Worm (Caenorhabditis elegans) whole organism, L4 larva: ENCODE results near the gene che-2.

Experiments used
- D1046.2 ChIP-seq: fragments of 200-800 bp; sonication (Bioruptor generic); IDR thresholded peaks from 2 replicates; pipeline ENCODE4 v1.3.6; 2022; ENCODE audit warnings: missing genetic modification characterization, missing compliant biosample characterization
- F10B5.3 ChIP-seq: sonication (generic microtip); optimal IDR thresholded peaks from 2 replicates; lab custom pipeline; 2016; ENCODE audit warnings: mild to moderate bottlenecking, missing genetic modification characterization, missing compliant biosample characterization
- F26F4.8 ChIP-seq: fragments of 200-800 bp; sonication (Bioruptor generic); conservative IDR thresholded peaks from 2 replicates; pipeline ENCODE4 v1.3.6; 2022; ENCODE audit warnings: missing genetic modification characterization, missing compliant biosample characterization
- F37D6.2 ChIP-seq: sonication (generic microtip); optimal IDR thresholded peaks from 2 replicates; lab custom pipeline; 2016; ENCODE audit warnings: mild to moderate bottlenecking, missing genetic modification characterization, missing compliant biosample characterization
- T26A8.4 ChIP-seq: fragments of 200-800 bp; sonication (Bioruptor generic); IDR thresholded peaks from 2 replicates; pipeline ENCODE4 v1.3.6; 2022; ENCODE audit warnings: missing genetic modification characterization, missing compliant biosample characterization
- Y105C5A.15 ChIP-seq: fragments of 200-800 bp; sonication (Bioruptor generic); IDR thresholded peaks from 2 replicates; pipeline ENCODE4 v1.3.6; 2022; ENCODE audit warnings: missing genetic modification characterization, missing compliant biosample characterization
- Y48G9A.11 ChIP-seq: fragments of 200-800 bp; sonication (Bioruptor generic); IDR thresholded peaks from 2 replicates; pipeline ENCODE4 v1.3.6; 2022; ENCODE audit warnings: missing genetic modification reagents, missing genetic modification characterization, missing compliant biosample characterization
- ZK546.5 ChIP-seq, 2 experiments: sonication (generic microtip); optimal IDR thresholded peaks; 2 replicates each; lab custom pipeline; 2017; ENCODE audit warnings: missing biosample characterization in 2 of 2, missing genetic modification characterization in 2 of 2
- aly-2 ChIP-seq: sonication (generic microtip); optimal IDR thresholded peaks from 2 replicates; lab custom pipeline; 2018; ENCODE audit warnings: missing biosample characterization, missing genetic modification characterization
- ama-1 ChIP-seq: fragments of 150-350 bp; optimal IDR thresholded peaks from 2 replicates; lab custom pipeline; 2014; ENCODE audit warnings: inconsistent platforms, mixed read lengths
- ceh-28 ChIP-seq: fragments of 150-350 bp; optimal IDR thresholded peaks from 2 replicates; lab custom pipeline; 2014; ENCODE audit warnings: missing biosample characterization, missing genetic modification reagents, missing genetic modification characterization
- ces-1 ChIP-seq: fragments of 150-350 bp; sonication (generic microtip); optimal IDR thresholded peaks from 4 replicates; lab custom pipeline; 2014; ENCODE audit warnings: missing biosample characterization, missing genetic modification reagents, missing genetic modification characterization
- daf-16 ChIP-seq, 3 experiments: sonication (generic microtip); optimal IDR thresholded peaks; 2 replicates each; lab custom pipeline; 2016 to 2017; ENCODE audit warnings: missing genetic modification characterization in 3 of 3, missing genetic modification reagents in 3 of 3, mild to moderate bottlenecking in 2 of 3, missing compliant biosample characterization in 2 of 3, missing biosample characterization in 1 of 3, moderate library complexity in 1 of 3
- daf-19 ChIP-seq: fragments of 200-800 bp; sonication (Bioruptor generic); conservative IDR thresholded peaks from 2 replicates; pipeline ENCODE4 v1.3.6; 2022; ENCODE audit warnings: missing genetic modification characterization, missing compliant biosample characterization
- dmd-6 ChIP-seq: fragments of 200-800 bp; sonication (Bioruptor generic); IDR thresholded peaks from 2 replicates; pipeline ENCODE4 v1.3.6; 2022; ENCODE audit warnings: missing genetic modification reagents, missing genetic modification characterization, missing compliant biosample characterization
- dve-1 ChIP-seq: sonication (generic microtip); optimal IDR thresholded peaks from 2 replicates; lab custom pipeline; 2017; ENCODE audit warnings: antibody characterized with exemption, mild to moderate bottlenecking, missing genetic modification characterization, missing compliant biosample characterization; ENCODE audit not compliant: insufficient read depth
- egl-27 ChIP-seq: sonication (generic microtip); optimal IDR thresholded peaks from 3 replicates; lab custom pipeline; 2017; ENCODE audit warnings: missing biosample characterization, missing genetic modification reagents, missing genetic modification characterization
- egl-43 ChIP-seq: fragments of 200-800 bp; sonication (Bioruptor generic); IDR thresholded peaks from 2 replicates; pipeline ENCODE4 v1.3.6; 2022; ENCODE audit warnings: missing genetic modification reagents, missing genetic modification characterization, missing compliant biosample characterization
- gei-8 ChIP-seq: fragments of 200-800 bp; sonication (Bioruptor generic); optimal IDR thresholded peaks from 2 replicates; lab custom pipeline; 2018; ENCODE audit warnings: mild to moderate bottlenecking, missing genetic modification characterization, missing compliant biosample characterization
- hlh-30 ChIP-seq: sonication (generic microtip); optimal IDR thresholded peaks from 2 replicates; lab custom pipeline; 2017; ENCODE audit warnings: antibody characterized with exemption, mild to moderate bottlenecking, missing genetic modification characterization, missing compliant biosample characterization; ENCODE audit not compliant: insufficient read depth
- hmg-1.1 ChIP-seq: fragments of 200-800 bp; sonication (Bioruptor generic); IDR thresholded peaks from 2 replicates; pipeline ENCODE4 v1.3.6; 2022; ENCODE audit warnings: missing genetic modification reagents, missing genetic modification characterization, missing compliant biosample characterization
- lim-7 ChIP-seq: fragments of 200-800 bp; sonication (Bioruptor generic); IDR thresholded peaks from 2 replicates; pipeline ENCODE4 v1.3.6; 2022; ENCODE audit warnings: missing genetic modification characterization, missing compliant biosample characterization
- lin-15B ChIP-seq: fragments of 150-350 bp; sonication (generic microtip); optimal IDR thresholded peaks from 3 replicates; lab custom pipeline; 2014; ENCODE audit warnings: missing biosample characterization, missing genetic modification characterization
- lin-39 ChIP-seq: fragments of 150-350 bp; optimal IDR thresholded peaks from 2 replicates; lab custom pipeline; 2014; ENCODE audit warnings: missing biosample characterization, missing genetic modification reagents, missing genetic modification characterization
- mdt-29 ChIP-seq: fragments of 200-800 bp; sonication (Bioruptor generic); IDR thresholded peaks from 2 replicates; pipeline ENCODE4 v1.3.6; 2022; ENCODE audit warnings: missing genetic modification reagents, missing genetic modification characterization, missing compliant biosample characterization
- mes-2 ChIP-seq: sonication (generic microtip); optimal IDR thresholded peaks from 2 replicates; lab custom pipeline; 2016; ENCODE audit warnings: missing genotype, mild to moderate bottlenecking, missing genetic modification characterization, missing compliant biosample characterization; ENCODE audit not compliant: poor library complexity, severe bottlenecking
- mxl-3 ChIP-seq: fragments of 200-800 bp; sonication (Bioruptor generic); optimal IDR thresholded peaks from 2 replicates; lab custom pipeline; 2018; ENCODE audit warnings: mild to moderate bottlenecking, missing genetic modification characterization, missing compliant biosample characterization
- nhr-102 ChIP-seq: sonication (generic microtip); optimal IDR thresholded peaks from 2 replicates; lab custom pipeline; 2016; ENCODE audit warnings: mild to moderate bottlenecking, missing genetic modification characterization, moderate library complexity, missing compliant biosample characterization
- nhr-111 ChIP-seq: fragments of 200-800 bp; sonication (Bioruptor generic); optimal IDR thresholded peaks from 2 replicates; lab custom pipeline; 2018; ENCODE audit warnings: mild to moderate bottlenecking, missing genetic modification characterization, missing compliant biosample characterization
- nhr-237 ChIP-seq: sonication (generic microtip); optimal IDR thresholded peaks from 2 replicates; lab custom pipeline; 2017; ENCODE audit warnings: missing biosample characterization, missing genetic modification characterization
- nhr-28 ChIP-seq: fragments of 150-350 bp; optimal IDR thresholded peaks from 2 replicates; lab custom pipeline; 2014; ENCODE audit warnings: missing biosample characterization, missing genetic modification characterization
- nhr-41 ChIP-seq: fragments of 200-800 bp; sonication (Bioruptor generic); IDR thresholded peaks from 2 replicates; pipeline ENCODE4 v1.3.6; 2022; ENCODE audit warnings: missing genetic modification reagents, missing genetic modification characterization, missing compliant biosample characterization
- nhr-42 ChIP-seq: fragments of 200-800 bp; sonication (Bioruptor generic); IDR thresholded peaks from 2 replicates; pipeline ENCODE4 v1.3.6; 2022; ENCODE audit warnings: missing genetic modification characterization, missing compliant biosample characterization
- nhr-77 ChIP-seq: fragments of 150-350 bp; optimal IDR thresholded peaks from 2 replicates; lab custom pipeline; 2014; ENCODE audit warnings: missing biosample characterization, missing genetic modification characterization
- pqm-1 ChIP-seq: sonication (generic microtip); optimal IDR thresholded peaks from 2 replicates; lab custom pipeline; 2017; ENCODE audit warnings: missing biosample characterization, missing genetic modification characterization
- rbr-2 ChIP-seq: sonication (generic microtip); optimal IDR thresholded peaks from 2 replicates; lab custom pipeline; 2016; ENCODE audit warnings: missing genotype, missing genetic modification characterization, missing compliant biosample characterization
- saeg-2 ChIP-seq: fragments of 200-800 bp; sonication (Bioruptor generic); IDR thresholded peaks from 2 replicates; pipeline ENCODE4 v1.3.6; 2022; ENCODE audit warnings: missing genetic modification reagents, missing genetic modification characterization, missing compliant biosample characterization
- set-16 ChIP-seq: fragments of 200-800 bp; sonication (Bioruptor generic); IDR thresholded peaks from 2 replicates; pipeline ENCODE4 v1.3.6; 2022; ENCODE audit warnings: missing genetic modification reagents, missing genetic modification characterization, missing compliant biosample characterization
- skn-1 ChIP-seq: fragments of 150-350 bp; optimal IDR thresholded peaks from 2 replicates; lab custom pipeline; 2014; ENCODE audit warnings: missing biosample characterization, missing genetic modification characterization
- snpc-1.2 ChIP-seq: fragments of 200-800 bp; sonication (Bioruptor generic); IDR thresholded peaks from 2 replicates; pipeline ENCODE4 v1.3.6; 2022; ENCODE audit warnings: missing genetic modification reagents, missing genetic modification characterization, missing compliant biosample characterization
- snpc-4 ChIP-seq: fragments of 150-350 bp; optimal IDR thresholded peaks from 2 replicates; lab custom pipeline; 2014; ENCODE audit warnings: missing biosample characterization, missing genetic modification characterization
- spr-3 ChIP-seq: fragments of 200-800 bp; sonication (Bioruptor generic); optimal IDR thresholded peaks from 2 replicates; lab custom pipeline; 2018; ENCODE audit warnings: mild to moderate bottlenecking, missing genetic modification characterization, missing compliant biosample characterization
- tra-1 ChIP-seq: fragments of 200-800 bp; sonication (Bioruptor generic); IDR thresholded peaks from 2 replicates; pipeline ENCODE4 v1.3.6; 2022; ENCODE audit warnings: missing genetic modification reagents, missing genetic modification characterization, missing compliant biosample characterization
- unc-62 ChIP-seq, 3 experiments: fragments of 150-350 bp in 1 of 3; sonication (generic microtip); optimal IDR thresholded peaks in 2 of 3; peaks in 1 of 3; 1 replicate in 1 of 3; 2 replicates in 2 of 3; lab custom pipeline; 2014 to 2017; ENCODE audit warnings: missing biosample characterization in 3 of 3, missing genetic modification characterization in 3 of 3, missing genetic modification reagents in 3 of 3, missing genotype in 1 of 3
- zfp-2 ChIP-seq: sonication (generic microtip); optimal IDR thresholded peaks from 2 replicates; lab custom pipeline; 2016; ENCODE audit warnings: mild to moderate bottlenecking, missing genetic modification characterization, missing compliant biosample characterization
- zip-11 ChIP-seq: fragments of 200-800 bp; sonication (Bioruptor generic); IDR thresholded peaks from 2 replicates; pipeline ENCODE4 v1.3.6; 2022; ENCODE audit warnings: missing genetic modification characterization, missing compliant biosample characterization
- zip-2 ChIP-seq: fragments of 150-350 bp; optimal IDR thresholded peaks from 2 replicates; lab custom pipeline; 2014; ENCODE audit warnings: missing biosample characterization, missing genetic modification characterization

che-2 gene

ce11 chrX:487669-488068 lies 6.4 kb downstream of the che-2 start (continued):
- no peak for TF ChIP-seq spr-3 (GFP tag; lab: Kevin White, UChicago)
- TF ChIP-seq mdt-29 (GFP tag; lab: Robert Waterston, UW): peak; percentile 72; the same call in 1 of the 2 replicates
- no peak for TF ChIP-seq nhr-42 (GFP tag; lab: Robert Waterston, UW)
- no peak for TF ChIP-seq F37D6.2
- TF ChIP-seq nhr-111 (GFP tag; lab: Kevin White, UChicago): no peak
- peak; percentile 86 for TF ChIP-seq snpc-1.2 (GFP tag; lab: Robert Waterston, UW)
- 0 out of 2 replicates have a peak, but pooled peaks have one; percentile 40 for TF ChIP-seq Y48G9A.11 (GFP tag; lab: Robert Waterston, UW)
- TF ChIP-seq snpc-4 (tag; lab: Kevin White, UChicago): no peak
- TF ChIP-seq tra-1 (GFP tag; lab: Robert Waterston, UW): 0 out of 2 replicates have a peak, but pooled peaks have one; percentile 39
- TF ChIP-seq zfp-2: no peak
- TF ChIP-seq F10B5.3 (tag; lab: Kevin White, UChicago): no peak
- TF ChIP-seq dve-1 (tag; lab: Kevin White, UChicago): no peak
- no peak for TF ChIP-seq hlh-30 (tag; lab: Kevin White, UChicago)
- TF ChIP-seq egl-27 (tag; lab: Kevin White, UChicago): no peak
- no peak for TF ChIP-seq zip-11
- no peak for TF ChIP-seq rbr-2 (tag; lab: Kevin White, UChicago)
- TF ChIP-seq aly-2 (tag; lab: Kevin White, UChicago): no peak
- TF ChIP-seq Y105C5A.15 (GFP tag; lab: Robert Waterston, UW): peak; percentile 56; the same call in 1 of the 2 replicates
- no peak for TF ChIP-seq mes-2 (tag; lab: Kevin White, UChicago)
- no peak for TF ChIP-seq unc-62 (GFP tag; optimal IDR thresholded peaks at IDR 0.05 in 1 of 2; lab: Kevin White, UChicago)
- no peak for TF ChIP-seq unc-62 (tag; optimal IDR thresholded peaks at IDR 0.05; lab: Kevin White, UChicago)
- TF ChIP-seq nhr-102 (tag; lab: Kevin White, UChicago): no peak
- no peak for TF ChIP-seq set-16 (GFP tag; lab: Robert Waterston, UW)
- TF ChIP-seq F26F4.8 (GFP tag; lab: Robert Waterston, UW): peak; percentile 58; the same call in 1 of the 2 replicates
- no peak for TF ChIP-seq ama-1 (lab: Kevin White, UChicago)
- no peak for TF ChIP-seq T26A8.4
- TF ChIP-seq zip-2 (tag; lab: Kevin White, UChicago): no peak
- TF ChIP-seq gei-8 (GFP tag; lab: Kevin White, UChicago): no peak
- peak; percentile 66; the same call in 1 of the 2 replicates for TF ChIP-seq D1046.2 (GFP tag; lab: Robert Waterston, UW)
- no peak for TF ChIP-seq lin-39 (tag; lab: Kevin White, UChicago)

- TF ChIP-seq hmg-1.1 (GFP tag; lab: Robert Waterston, UW) (peak; percentile 94), nhr-28 (peak; percentile 29), daf-16 (GFP tag; optimal IDR thresholded peaks at IDR 0.05; lab: Kevin White, UChicago) (peak; percentile 77 to 93), daf-16 (tag; optimal IDR thresholded peaks at IDR 0.05; lab: Kevin White, UChicago) (peak; percentile 74), zip-2 (tag; lab: Kevin White, UChicago) (peak; percentile 2), ZK546.5 (tag; optimal IDR thresholded peaks at IDR 0.05; lab: Kevin White, UChicago) (no peak), skn-1 (tag; lab: Kevin White, UChicago) (no peak), nhr-41 (GFP tag; lab: Robert Waterston, UW) (peak; percentile 70; the same call in 1 of the 2 replicates), ces-1 (GFP tag; lab: Kevin White, UChicago) (peak; percentile 24), tra-1 (GFP tag; lab: Robert Waterston, UW) (peak; percentile 94), lim-7 (GFP tag; lab: Robert Waterston, UW) (peak; percentile 94), spr-3 (GFP tag; lab: Kevin White, UChicago) (peak; percentile 74), egl-43 (GFP tag; lab: Robert Waterston, UW) (peak; percentile 98), daf-19 (GFP tag; lab: Robert Waterston, UW) (peak; percentile 88), lin-15B (tag; lab: Kevin White, UChicago) (no peak), ceh-28 (tag; lab: Kevin White, UChicago) (no peak), saeg-2 (GFP tag; lab: Robert Waterston, UW) (peak; percentile 54; the same call in 1 of the 2 replicates), nhr-77 (tag; lab: Kevin White, UChicago) (peak; percentile 30), nhr-237 (no peak), snpc-4 (tag; lab: Kevin White, UChicago) (no peak), mxl-3 (GFP tag; lab: Kevin White, UChicago) (peak; percentile 73), mdt-29 (GFP tag; lab: Robert Waterston, UW) (peak; percentile 61; the same call in 1 of the 2 replicates), pqm-1 (tag; lab: Kevin White, UChicago) (no peak), nhr-111 (GFP tag; lab: Kevin White, UChicago) (peak; percentile 94), dmd-6 (GFP tag; lab: Robert Waterston, UW) (peak; percentile 66), dve-1 (tag; lab: Kevin White, UChicago) (peak; percentile 74), F10B5.3 (tag; lab: Kevin White, UChicago) (peak; percentile 83)
Measured at ce11 chrX:489635-490105, 8.4 kb downstream of the che-2 start, which contains the start of gene egl-17. TSS of gene egl-17 (plus strand) at chrX:489685.
